Fruit fly (Drosophila melanogaster) whole organism, embryonic: ENCODE data around the gene CG31807.

Experiments
- CG11398 ChIP-seq: fragments of 200-800 bp; sonication (Bioruptor generic); optimal IDR thresholded peaks from 2 replicates; lab custom pipeline; 2016; ENCODE audit warnings: missing biosample characterization, missing genetic modification characterization
- CG11696 ChIP-seq: fragments of 200-800 bp; sonication (Bioruptor generic); IDR thresholded peaks from 2 replicates; pipeline ENCODE4 v1.3.6; 2022; ENCODE audit warnings: missing biosample characterization, missing genetic modification characterization
- CG12071 ChIP-seq: fragments of 200-800 bp; sonication (Bioruptor generic); optimal IDR thresholded peaks from 3 replicates; lab custom pipeline; 2018; ENCODE audit warnings: missing biosample characterization, mild to moderate bottlenecking, missing genetic modification characterization
- CG14050 ChIP-seq: fragments of 200-800 bp; sonication (Bioruptor generic); IDR thresholded peaks from 3 replicates; pipeline ENCODE4 v1.3.6; 2022; ENCODE audit warnings: missing biosample characterization, missing genetic modification characterization
- CG2678 ChIP-seq: fragments of 200-800 bp; sonication (Bioruptor generic); optimal IDR thresholded peaks from 3 replicates; lab custom pipeline; 2019; ENCODE audit warnings: missing biosample characterization, mild to moderate bottlenecking, missing genetic modification characterization, moderate library complexity
- CG30403 ChIP-seq: fragments of 200-800 bp; sonication (Bioruptor generic); optimal IDR thresholded peaks from 3 replicates; lab custom pipeline; 2016; ENCODE audit warnings: missing biosample characterization, missing genetic modification characterization
- CG3065 ChIP-seq: fragments of 200-800 bp; sonication (Bioruptor generic); optimal IDR thresholded peaks from 2 replicates; lab custom pipeline; 2016; ENCODE audit warnings: missing biosample characterization, missing genetic modification characterization
- CG32772 ChIP-seq: fragments of 200-800 bp; sonication (Bioruptor generic); IDR thresholded peaks from 2 replicates; pipeline ENCODE4 v1.3.6; 2022; ENCODE audit warnings: missing biosample characterization, missing genetic modification characterization
- CG3726 ChIP-seq: fragments of 200-800 bp; sonication (Bioruptor generic); IDR thresholded peaks from 3 replicates; pipeline ENCODE4, ENCODE4 v1.3.6; 2022; ENCODE audit warnings: missing biosample characterization, missing genetic modification characterization
- CG6765 ChIP-seq: fragments of 200-800 bp; sonication (Bioruptor generic); optimal IDR thresholded peaks from 3 replicates; lab custom pipeline; 2017; ENCODE audit warnings: missing biosample characterization, mild to moderate bottlenecking, missing genetic modification characterization
- CG7786 ChIP-seq: fragments of 200-800 bp; sonication (Bioruptor generic); optimal IDR thresholded peaks from 2 replicates; lab custom pipeline; 2016; ENCODE audit warnings: missing biosample characterization, missing genetic modification characterization
- CG7963 ChIP-seq: fragments of 200-800 bp; sonication (Bioruptor generic); IDR thresholded peaks from 3 replicates; pipeline ENCODE4 v1.3.6; 2022; ENCODE audit warnings: missing biosample characterization, missing genetic modification characterization; ENCODE audit not compliant: partially characterized antibody
- CG8281 ChIP-seq: fragments of 200-800 bp; sonication (Bioruptor generic); optimal IDR thresholded peaks from 2 replicates; lab custom pipeline; 2018; ENCODE audit warnings: missing biosample characterization, mild to moderate bottlenecking, missing genetic modification characterization, moderate library complexity
- CG8359 ChIP-seq: fragments of 200-800 bp; sonication (Bioruptor generic); optimal IDR thresholded peaks from 2 replicates; lab custom pipeline; 2017; ENCODE audit warnings: missing biosample characterization, mild to moderate bottlenecking, missing genetic modification characterization, borderline replicate concordance
- CG8944 ChIP-seq: fragments of 200-800 bp; sonication (Bioruptor generic); optimal IDR thresholded peaks from 3 replicates; lab custom pipeline; 2016; ENCODE audit warnings: missing biosample characterization, missing genetic modification characterization
- CG9727 ChIP-seq: fragments of 200-800 bp; sonication (Bioruptor generic); optimal IDR thresholded peaks from 3 replicates; lab custom pipeline; 2017; ENCODE audit warnings: missing biosample characterization, mild to moderate bottlenecking, missing genetic modification characterization
- CG9932 ChIP-seq: fragments of 200-800 bp; sonication (Bioruptor generic); IDR thresholded peaks from 2 replicates; pipeline ENCODE4 v1.3.6; 2022; ENCODE audit warnings: missing biosample characterization, missing genetic modification characterization
- CHES-1-like ChIP-seq: fragments of 200-800 bp; sonication (Bioruptor generic); optimal IDR thresholded peaks from 2 replicates; lab custom pipeline; 2016; ENCODE audit warnings: missing biosample characterization, missing genetic modification characterization
- CrebB ChIP-seq: fragments of 200-800 bp; sonication (Bioruptor generic); optimal IDR thresholded peaks from 3 replicates; lab custom pipeline; 2018; ENCODE audit warnings: missing biosample characterization, mild to moderate bottlenecking, missing genetic modification characterization
- Dek ChIP-seq: fragments of 200-800 bp; sonication (Bioruptor generic); optimal IDR thresholded peaks from 3 replicates; lab custom pipeline; 2019; ENCODE audit warnings: missing biosample characterization, mild to moderate bottlenecking, missing genetic modification characterization, moderate library complexity
- Dfd ChIP-seq, 2 experiments: fragments of >200 bp; optimal IDR thresholded peaks; 2 replicates each; lab custom pipeline; 2017; ENCODE audit warnings: missing biosample characterization in 2 of 2, missing genetic modification characterization in 2 of 2
- Fer2 ChIP-seq: fragments of 200-800 bp; sonication (Bioruptor generic); optimal IDR thresholded peaks from 2 replicates; lab custom pipeline; 2018; ENCODE audit warnings: missing biosample characterization, mild to moderate bottlenecking, missing genetic modification characterization, moderate library complexity
- Gug ChIP-seq: fragments of 200-800 bp; sonication (Bioruptor generic); IDR thresholded peaks from 4 replicates; pipeline ENCODE4 v1.3.6; 2022; ENCODE audit warnings: missing biosample characterization, missing genetic modification characterization
- H15 ChIP-seq: fragments of 200-800 bp; sonication (Bioruptor generic); IDR thresholded peaks from 3 replicates; pipeline ENCODE4 v1.3.6; 2022; ENCODE audit warnings: missing biosample characterization, missing genetic modification characterization
- Kr ChIP-seq: fragments of 200-800 bp; sonication (Bioruptor generic); optimal IDR thresholded peaks from 2 replicates; lab custom pipeline; 2017; ENCODE audit warnings: missing biosample characterization, mild to moderate bottlenecking, missing genetic modification characterization
- NFAT ChIP-seq: fragments of 200-800 bp; sonication (Bioruptor generic); IDR thresholded peaks from 2 replicates; pipeline ENCODE4 v1.3.6; 2022; ENCODE audit warnings: missing biosample characterization, missing genetic modification characterization
- Nf-YC ChIP-seq: fragments of 200-800 bp; optimal IDR thresholded peaks from 3 replicates; lab custom pipeline; 2019; ENCODE audit warnings: missing biosample characterization, mild to moderate bottlenecking, missing genetic modification characterization, moderate library complexity
- PHDP ChIP-seq: fragments of 200-800 bp; sonication (Bioruptor generic); optimal IDR thresholded peaks from 3 replicates; lab custom pipeline; 2018; ENCODE audit warnings: missing biosample characterization, mild to moderate bottlenecking, missing genetic modification characterization, moderate library complexity
- Poxn ChIP-seq: fragments of 200-800 bp; sonication (Bioruptor generic); IDR thresholded peaks from 2 replicates; pipeline ENCODE4 v1.3.6; 2022; ENCODE audit warnings: missing biosample characterization, missing genetic modification characterization
- Ssrp ChIP-seq: fragments of 200-800 bp; sonication (Bioruptor generic); optimal IDR thresholded peaks from 2 replicates; lab custom pipeline; 2018; ENCODE audit warnings: missing biosample characterization, mild to moderate bottlenecking, missing genetic modification characterization, moderate library complexity
- Taf1 ChIP-seq: fragments of 200-800 bp; sonication (Bioruptor generic); IDR thresholded peaks from 2 replicates; pipeline ENCODE4 v1.3.6; 2022; ENCODE audit warnings: missing biosample characterization, missing genetic modification characterization
- Vsx1 ChIP-seq: fragments of 200-800 bp; sonication (Bioruptor generic); optimal IDR thresholded peaks from 2 replicates; lab custom pipeline; 2017; ENCODE audit warnings: missing biosample characterization, mild to moderate bottlenecking, missing genetic modification characterization, missing genetic modification reagents
- cg ChIP-seq: fragments of 200-800 bp; sonication (Bioruptor generic); optimal IDR thresholded peaks from 3 replicates; lab custom pipeline; 2019; ENCODE audit warnings: missing biosample characterization, mild to moderate bottlenecking, missing genetic modification characterization, moderate library complexity
- chif ChIP-seq, 2 experiments: fragments of 200-800 bp; sonication (Bioruptor generic); optimal IDR thresholded peaks; 3 replicates each; lab custom pipeline; 2016; ENCODE audit warnings: missing biosample characterization in 2 of 2, missing genetic modification characterization in 2 of 2
- crc ChIP-seq: fragments of 200-800 bp; sonication (Bioruptor generic); optimal IDR thresholded peaks from 2 replicates; lab custom pipeline; 2016; ENCODE audit warnings: missing biosample characterization, missing genetic modification characterization
- crp ChIP-seq, 2 experiments: fragments of 200-800 bp; sonication (Bioruptor generic); optimal IDR thresholded peaks; 2 replicates in 1 of 2; 3 replicates in 1 of 2; lab custom pipeline; 2017; ENCODE audit warnings: missing biosample characterization in 2 of 2, missing genetic modification characterization in 2 of 2, mild to moderate bottlenecking in 1 of 2, moderate library complexity in 1 of 2
- dpn ChIP-seq, 2 experiments: fragments of 200-800 bp; sonication (Bioruptor generic); optimal IDR thresholded peaks; 3 replicates each; lab custom pipeline; 2016; ENCODE audit warnings: missing biosample characterization in 2 of 2, missing genetic modification characterization in 2 of 2
- en ChIP-seq: fragments of 200-800 bp; sonication (Bioruptor generic); optimal IDR thresholded peaks from 2 replicates; lab custom pipeline; 2016; ENCODE audit warnings: missing biosample characterization, missing genetic modification characterization
- gcm ChIP-seq: fragments of 200-800 bp; sonication (Bioruptor generic); optimal IDR thresholded peaks from 2 replicates; lab custom pipeline; 2019; ENCODE audit warnings: missing biosample characterization, mild to moderate bottlenecking, missing genetic modification characterization, moderate library complexity
- insv ChIP-seq, 2 experiments: fragments of 200-800 bp; sonication (Bioruptor generic); optimal IDR thresholded peaks; 3 replicates each; lab custom pipeline; 2016 to 2018; ENCODE audit warnings: missing biosample characterization in 2 of 2, missing genetic modification characterization in 2 of 2
- lilli ChIP-seq: fragments of 200-800 bp; sonication (Bioruptor generic); optimal IDR thresholded peaks from 3 replicates; lab custom pipeline; 2016; ENCODE audit warnings: missing biosample characterization, missing genetic modification characterization
- nerfin-2 ChIP-seq: fragments of 200-800 bp; sonication (Bioruptor generic); IDR thresholded peaks from 2 replicates; pipeline ENCODE4 v1.3.6; 2022; ENCODE audit warnings: missing biosample characterization, missing genetic modification characterization; ENCODE audit not compliant: partially characterized antibody
- peb ChIP-seq: fragments of 200-800 bp; sonication (Bioruptor generic); IDR thresholded peaks from 2 replicates; pipeline ENCODE4 v1.3.6; 2022; ENCODE audit warnings: missing biosample characterization, missing genetic modification characterization
- pnt ChIP-seq: fragments of 200-800 bp; sonication (Bioruptor generic); optimal IDR thresholded peaks from 3 replicates; lab custom pipeline; 2016; ENCODE audit warnings: missing biosample characterization, missing genetic modification characterization
- pros ChIP-seq: fragments of 200-800 bp; sonication (Bioruptor generic); optimal IDR thresholded peaks from 3 replicates; lab custom pipeline; 2019; ENCODE audit warnings: missing biosample characterization, mild to moderate bottlenecking, missing genetic modification characterization, moderate library complexity
- row ChIP-seq: fragments of 200-800 bp; sonication (Bioruptor generic); IDR thresholded peaks from 3 replicates; pipeline ENCODE4 v1.3.6; 2022; ENCODE audit warnings: missing biosample characterization, missing genetic modification characterization
- seq ChIP-seq: fragments of 200-800 bp; sonication (Bioruptor generic); IDR thresholded peaks from 2 replicates; pipeline ENCODE4 v1.3.6; 2022; ENCODE audit warnings: missing biosample characterization, missing genetic modification characterization
- vnd ChIP-seq: fragments of 200-800 bp; sonication (Bioruptor generic); IDR thresholded peaks from 3 replicates; pipeline ENCODE4 v1.3.6; 2022; ENCODE audit warnings: missing biosample characterization, missing genetic modification characterization; ENCODE audit not compliant: partially characterized antibody
- zen ChIP-seq: fragments of 200-800 bp; sonication (Bioruptor generic); optimal IDR thresholded peaks from 3 replicates; lab custom pipeline; 2018; ENCODE audit warnings: missing biosample characterization, mild to moderate bottlenecking, missing genetic modification characterization, moderate library complexity
- zfh1 ChIP-seq: fragments of 200-800 bp; sonication (Bioruptor generic); IDR thresholded peaks from 3 replicates; pipeline ENCODE4 v1.3.6; 2022; ENCODE audit warnings: missing biosample characterization, missing genetic modification characterization

Gene CG31807

dm6 chr2L:16689800-16690618, 6.2 kb upstream of the CG31807 start (continued):
- TF ChIP-seq pros (GFP tag; lab: Kevin White, UChicago) (peak; percentile 8), CG9727 (GFP tag; lab: Kevin White, UChicago) (peak; percentile 49), Fer2 (no peak), CG30403 (GFP tag; lab: Kevin White, UChicago) (peak; percentile 51), vnd (GFP tag; lab: Robert Waterston, UW) (no peak), CG12071 (no peak), row (peak; percentile 72), CG8359 (GFP tag; lab: Kevin White, UChicago) (no peak), CrebB (tag; lab: Kevin White, UChicago) (no peak), H15 (GFP tag; lab: Robert Waterston, UW) (no peak), chif (GFP tag; optimal IDR thresholded peaks at IDR 0.05; lab: Kevin White, UChicago) (peak in 1 of 2 experiments; percentile 41), lilli (GFP tag; lab: Kevin White, UChicago) (peak; percentile 53), Dfd (GFP tag; optimal IDR thresholded peaks at IDR 0.05; lab: Kevin White, UChicago) (no peak), CG9932 (GFP tag; lab: Robert Waterston, UW) (no peak), peb (GFP tag; lab: Robert Waterston, UW) (no peak), gcm (GFP tag; lab: Kevin White, UChicago) (no peak), zen (tag; lab: Kevin White, UChicago) (no peak), CG8944 (GFP tag; lab: Kevin White, UChicago) (peak; percentile 17), crp (GFP tag; optimal IDR thresholded peaks at IDR 0.05; lab: Kevin White, UChicago) (no peak), CG3065 (GFP tag; lab: Kevin White, UChicago) (no peak), Vsx1 (GFP tag; lab: Kevin White, UChicago) (no peak), Taf1 (GFP tag; lab: Robert Waterston, UW) (no peak), CG8281 (tag; lab: Kevin White, UChicago) (no peak), CG3726 (no peak), Poxn (GFP tag; lab: Robert Waterston, UW) (no peak), Kr (GFP tag; lab: Kevin White, UChicago) (no peak), crc (GFP tag; lab: Kevin White, UChicago) (no peak), insv (GFP tag; optimal IDR thresholded peaks at IDR 0.05; lab: Kevin White, UChicago) (no peak), dpn (GFP tag; optimal IDR thresholded peaks at IDR 0.05; lab: Kevin White, UChicago) (peak in 1 of 2 experiments; percentile 27), CG14050 (GFP tag; lab: Robert Waterston, UW) (no peak), PHDP (peak; percentile 29), nerfin-2 (GFP tag; lab: Robert Waterston, UW) (no peak), CG32772 (GFP tag; lab: Robert Waterston, UW) (no peak), CG11696 (GFP tag; lab: Robert Waterston, UW) (peak; percentile 89), Gug (no peak), seq (GFP tag; lab: Robert Waterston, UW) (no peak), CHES-1-like (GFP tag; lab: Kevin White, UChicago) (peak; percentile 39), Dek (tag; lab: Kevin White, UChicago) (no peak), cg (GFP tag; lab: Kevin White, UChicago) (peak; percentile 37), pnt (GFP tag; lab: Kevin White, UChicago) (no peak), Ssrp (peak; percentile 27), CG7963 (GFP tag; lab: Robert Waterston, UW) (no peak), zfh1 (no peak), CG7786 (GFP tag; lab: Kevin White, UChicago) (peak; percentile 19), Nf-YC (tag; lab: Kevin White, UChicago) (peak; percentile 48), CG11398 (GFP tag; lab: Kevin White, UChicago) (no peak), en (GFP tag; lab: Kevin White, UChicago) (no peak), NFAT (no peak), CG2678 (tag; lab: Kevin White, UChicago) (no peak), CG6765 (GFP tag; lab: Kevin White, UChicago) (no peak)
